Worm (Caenorhabditis elegans) whole organism, dauer: ENCODE data around the gene ptp-4A2.

ENCODE experiments used
- unc-62 ChIP-seq: sonication (generic microtip); optimal IDR thresholded peaks from 2 replicates; lab custom pipeline; 2017; ENCODE audit warnings: missing biosample characterization, missing genetic modification reagents, missing genetic modification characterization

The ptp-4A2 gene

ce11 chrX:3917013-3917412 lies 26.1 kb downstream of the ptp-4A2 start, which contains the start of gene T22B2.3:
Gene T22B2.3, plus strand, starts transcription at chrX:3917313.
- no peak for TF ChIP-seq unc-62

- no peak for TF ChIP-seq unc-62
These were observed 27.4 kb downstream of the ptp-4A2 start, which contains the start of gene idpp-9 for ce11 chrX:3915748-3916147. Gene idpp-9, minus strand, starts transcription at chrX:3915848.

ce11 chrX:3914273-3914672 lies 28.8 kb downstream of the ptp-4A2 start:
- TF ChIP-seq unc-62, result no peak

ce11 chrX:3911280-3911679 lies 31.8 kb downstream of the ptp-4A2 start, which contains the start of gene T22B2.5:
Gene T22B2.5, minus strand, starts transcription at chrX:3911380.
- no peak for TF ChIP-seq unc-62

- no peak for TF ChIP-seq unc-62
These were observed 38.5 kb downstream of the ptp-4A2 start, which contains the start of gene sup-12 for ce11 chrX:3904568-3904967. Gene sup-12, plus strand, starts transcription at chrX:3904584.

ce11 chrX:3901389-3901788 lies 41.7 kb downstream of the ptp-4A2 start:
- TF ChIP-seq unc-62, result no peak

- no peak for TF ChIP-seq unc-62
These were observed 42.4 kb downstream of the ptp-4A2 start for ce11 chrX:3900715-3901114.

ce11 chrX:3898255-3899177 lies 44.6 kb downstream of the ptp-4A2 start:
- TF ChIP-seq unc-62, result no peak

- TF ChIP-seq unc-62, result no peak
These were observed 47.5 kb downstream of the ptp-4A2 start, which contains the start of gene F47F2.3 for ce11 chrX:3895577-3895976. Gene F47F2.3, minus strand, starts transcription at chrX:3895677.
